Worm (Caenorhabditis elegans) whole organism, L2 larva: ENCODE measurements around the gene bli-5.
"Not testable (repeated sequence)": the region's sequence is repeated elsewhere in the genome, so short reads cannot be mapped to it uniquely, and the experiment has no call there.

Source experiments
- C34F6.9 ChIP-seq: fragments of 150-350 bp; optimal IDR thresholded peaks from 2 replicates; lab custom pipeline; 2014; ENCODE audit warnings: missing biosample characterization, missing genetic modification characterization
- F13H6.1 ChIP-seq: sonication (generic microtip); optimal IDR thresholded peaks from 2 replicates; lab custom pipeline; 2016; ENCODE audit warnings: missing genetic modification characterization, missing compliant biosample characterization
- ZK546.5 ChIP-seq: sonication (generic microtip); optimal IDR thresholded peaks from 2 replicates; lab custom pipeline; 2017; ENCODE audit warnings: missing biosample characterization, missing genetic modification characterization
- alr-1 ChIP-seq: fragments of 150-350 bp; optimal IDR thresholded peaks from 2 replicates; lab custom pipeline; 2014; ENCODE audit warnings: missing biosample characterization, missing genetic modification characterization
- aly-2 ChIP-seq: fragments of 150-350 bp; optimal IDR thresholded peaks from 2 replicates; lab custom pipeline; 2014; ENCODE audit warnings: missing biosample characterization, missing genetic modification characterization
- blmp-1 ChIP-seq: sonication (generic microtip); optimal IDR thresholded peaks from 2 replicates; lab custom pipeline; 2017; ENCODE audit warnings: missing genetic modification characterization, mild to moderate bottlenecking, missing compliant biosample characterization, antibody characterized with exemption, moderate library complexity; ENCODE audit not compliant: insufficient read depth
- ceh-16 ChIP-seq: fragments of 150-350 bp; optimal IDR thresholded peaks from 2 replicates; lab custom pipeline; 2014; ENCODE audit warnings: missing biosample characterization, missing genetic modification characterization
- ceh-82 ChIP-seq: fragments of 150-350 bp; optimal IDR thresholded peaks from 2 replicates; lab custom pipeline; 2014; ENCODE audit warnings: missing biosample characterization, missing genetic modification characterization
- crh-2 ChIP-seq: sonication (generic microtip); optimal IDR thresholded peaks from 2 replicates; lab custom pipeline; 2017; ENCODE audit warnings: missing biosample characterization, missing genetic modification characterization
- elt-1 ChIP-seq: fragments of 150-350 bp; optimal IDR thresholded peaks from 2 replicates; lab custom pipeline; 2014; ENCODE audit warnings: missing biosample characterization, missing genetic modification characterization
- elt-3 ChIP-seq: sonication (generic microtip); optimal IDR thresholded peaks from 2 replicates; lab custom pipeline; 2017; ENCODE audit warnings: missing biosample characterization, missing genetic modification characterization
- fos-1 ChIP-seq: fragments of 150-350 bp; optimal IDR thresholded peaks from 2 replicates; lab custom pipeline; 2014; ENCODE audit warnings: missing biosample characterization, missing genetic modification characterization
- gmeb-1 ChIP-seq: fragments of 150-350 bp; optimal IDR thresholded peaks from 2 replicates; lab custom pipeline; 2014; ENCODE audit warnings: missing biosample characterization, missing genetic modification characterization
- lin-11 ChIP-seq: fragments of 150-350 bp; sonication (generic microtip); optimal IDR thresholded peaks from 2 replicates; lab custom pipeline; 2014; ENCODE audit warnings: missing biosample characterization, missing genetic modification characterization, inconsistent platforms, mixed read lengths
- lsy-2 ChIP-seq, 2 experiments: fragments of 150-350 bp in 1 of 2; sonication (generic microtip) in 1 of 2; optimal IDR thresholded peaks; 2 replicates each; lab custom pipeline; 2014 to 2017; ENCODE audit warnings: missing biosample characterization in 2 of 2, missing genetic modification characterization in 2 of 2
- mab-5 ChIP-seq: fragments of 150-350 bp; optimal IDR thresholded peaks from 2 replicates; lab custom pipeline; 2014; ENCODE audit warnings: missing biosample characterization, missing genetic modification characterization
- mbf-1 ChIP-seq: sonication (generic microtip); optimal IDR thresholded peaks from 2 replicates; lab custom pipeline; 2017; ENCODE audit warnings: missing biosample characterization, missing genetic modification characterization
- nhr-11 ChIP-seq: fragments of 150-350 bp; optimal IDR thresholded peaks from 2 replicates; lab custom pipeline; 2014; ENCODE audit warnings: missing biosample characterization, missing genetic modification characterization
- nhr-12 ChIP-seq: fragments of 150-350 bp; optimal IDR thresholded peaks from 2 replicates; lab custom pipeline; 2014; ENCODE audit warnings: missing biosample characterization, missing genetic modification characterization
- nhr-25 ChIP-seq: fragments of 150-350 bp; sonication (generic microtip); optimal IDR thresholded peaks from 3 replicates; lab custom pipeline; 2014; ENCODE audit warnings: missing biosample characterization, missing genetic modification characterization
- nhr-6 ChIP-seq: fragments of 150-350 bp; optimal IDR thresholded peaks from 2 replicates; lab custom pipeline; 2014; ENCODE audit warnings: missing biosample characterization, missing genetic modification characterization
- nhr-77 ChIP-seq: fragments of 150-350 bp; optimal IDR thresholded peaks from 2 replicates; lab custom pipeline; 2014; ENCODE audit warnings: missing biosample characterization, missing genetic modification characterization
- peb-1 ChIP-seq: fragments of 150-350 bp; optimal IDR thresholded peaks from 2 replicates; lab custom pipeline; 2014; ENCODE audit warnings: missing biosample characterization, missing genetic modification characterization
- sem-4 ChIP-seq: fragments of 150-350 bp; optimal IDR thresholded peaks from 2 replicates; lab custom pipeline; 2014; ENCODE audit warnings: missing biosample characterization, missing genetic modification reagents, missing genetic modification characterization
- skn-1 ChIP-seq: sonication (generic microtip); optimal IDR thresholded peaks from 2 replicates; lab custom pipeline; 2017; ENCODE audit warnings: missing biosample characterization, missing genetic modification characterization
- sma-3 ChIP-seq: sonication (generic microtip); optimal IDR thresholded peaks from 2 replicates; lab custom pipeline; 2016; ENCODE audit warnings: missing genetic modification reagents, missing genetic modification characterization, missing compliant biosample characterization
- sma-9 ChIP-seq, 2 experiments: fragments of 150-350 bp in 1 of 2; sonication (generic microtip) in 1 of 2; optimal IDR thresholded peaks; 2 replicates each; lab custom pipeline; 2014 to 2016; ENCODE audit warnings: missing genetic modification characterization in 2 of 2, mild to moderate bottlenecking in 1 of 2, missing biosample characterization in 1 of 2, missing compliant biosample characterization in 1 of 2, missing genetic modification reagents in 1 of 2, moderate library complexity in 1 of 2
- unc-55 ChIP-seq: fragments of 150-350 bp; sonication (generic microtip); optimal IDR thresholded peaks from 3 replicates; lab custom pipeline; 2014; ENCODE audit warnings: missing biosample characterization, missing genetic modification reagents, missing genetic modification characterization
- zag-1 ChIP-seq: fragments of 150-350 bp; optimal IDR thresholded peaks from 2 replicates; lab custom pipeline; 2014; ENCODE audit warnings: missing biosample characterization, missing genetic modification characterization

The bli-5 gene

DNA sequence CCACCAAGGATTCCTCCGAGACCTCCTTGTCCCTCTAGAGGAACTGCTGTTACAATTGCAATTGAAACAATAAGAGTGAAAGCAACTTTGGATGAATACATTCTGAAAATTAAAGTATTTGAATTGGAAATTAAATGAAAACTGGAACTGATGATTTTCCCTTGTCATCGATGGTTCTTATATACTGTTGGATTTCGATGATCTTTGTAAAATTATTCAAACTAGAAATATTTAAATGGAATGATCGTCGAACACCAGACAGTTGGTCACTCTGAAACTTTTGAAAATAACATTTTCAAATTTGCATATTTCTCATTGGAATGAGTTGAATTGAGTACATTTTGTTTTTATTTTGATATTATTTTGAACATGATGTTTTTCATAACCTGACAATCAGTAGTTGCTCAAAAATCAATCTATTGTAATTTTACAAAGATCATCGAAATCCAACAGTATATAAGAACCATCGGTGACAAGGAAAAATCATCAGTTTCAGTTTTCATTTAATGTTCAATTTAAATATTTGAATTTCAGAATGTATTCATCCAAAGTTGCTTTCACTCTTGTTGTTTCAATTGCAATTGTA, 27.8 kb downstream of the bli-5 start, which contains the start of the genes srlf-9 and srlf-10:
Gene srlf-9, minus strand, starts transcription at position 101 of the 586 bp plus-strand sequence.
Gene srlf-10, plus strand, starts transcription at position 536 of the 586 bp plus-strand sequence.
- not testable (repeated sequence) for TF ChIP-seq nhr-12 (tag; lab: Kevin White, UChicago); sem-4 (tag; lab: Kevin White, UChicago); ZK546.5

DNA sequence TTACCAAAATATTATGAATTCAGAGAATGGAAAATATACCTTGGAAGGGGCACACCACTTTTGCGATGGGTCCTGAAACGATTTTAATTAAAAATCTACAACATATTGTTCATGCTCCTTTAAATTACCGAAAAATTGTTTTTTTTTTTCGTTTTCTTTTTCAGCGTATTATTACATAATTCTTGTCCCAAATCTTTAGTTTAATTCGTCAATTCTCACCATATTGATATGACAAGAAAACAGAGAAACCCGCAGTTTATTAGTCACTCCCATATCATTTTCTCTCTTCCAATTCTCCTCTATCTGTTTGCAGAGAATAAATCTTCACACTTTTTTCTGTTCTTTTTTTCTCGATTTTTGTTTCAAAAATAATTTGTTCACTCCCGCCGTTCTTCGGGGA, 34.3 kb downstream of the bli-5 start, which contains the start of gene F11F1.1:
Gene F11F1.1, plus strand, starts transcription at position 301 of the 400 bp plus-strand sequence.
- TF ChIP-seq nhr-12 (tag; lab: Kevin White, UChicago) (no peak), F13H6.1 (tag; lab: Kevin White, UChicago) (no peak), fos-1 (peak; percentile 31)

DNA sequence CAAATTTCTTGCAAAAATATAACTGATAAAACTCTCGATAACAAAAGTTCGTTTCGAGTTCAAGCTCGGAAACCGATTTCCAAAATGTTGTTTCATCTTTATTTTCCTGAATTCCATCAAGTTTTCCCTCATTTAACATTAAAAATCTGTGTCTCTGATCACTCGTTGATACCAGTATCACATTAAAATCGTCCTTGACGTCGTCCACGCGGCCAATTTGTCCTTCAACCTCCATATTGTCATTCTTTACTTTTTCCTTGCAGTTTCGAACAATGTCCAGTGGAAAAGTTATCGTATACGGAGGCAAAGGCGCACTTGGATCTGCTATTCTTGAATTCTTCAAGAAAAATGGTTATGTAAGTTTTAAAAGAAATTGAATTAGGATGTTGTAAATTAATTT, 35.9 kb downstream of the bli-5 start, which contains the start of gene qdpr-1:
Gene qdpr-1, plus strand, starts transcription at position 264 of the 400 bp plus-strand sequence.
- TF ChIP-seq nhr-11 (no peak), mab-5 (tag; lab: Kevin White, UChicago) (no peak), elt-1 (no peak), lin-11 (tag; lab: Kevin White, UChicago) (no peak), sma-3 (GFP tag; lab: Kevin White, UChicago) (no peak), zag-1 (tag; lab: Kevin White, UChicago) (no peak), nhr-77 (tag; lab: Kevin White, UChicago) (no peak), nhr-25 (no peak)

DNA sequence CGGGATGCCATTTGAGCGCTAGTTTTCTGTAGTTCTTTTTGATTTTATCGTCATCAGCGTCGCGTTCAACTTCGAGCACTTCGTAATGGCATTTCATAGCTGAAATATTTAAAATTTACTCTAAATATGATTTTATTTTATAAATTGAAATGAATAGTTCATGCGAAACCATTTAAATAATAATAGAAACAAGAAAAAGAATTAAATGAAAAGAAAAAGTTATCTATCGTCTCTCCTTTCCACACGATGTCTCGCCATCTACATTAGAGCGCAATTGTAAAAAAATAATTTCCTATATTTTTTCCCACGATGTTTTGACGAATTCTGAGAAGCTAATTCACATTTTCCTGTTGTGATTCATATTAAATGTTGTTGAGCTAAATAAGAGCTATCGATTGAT, 36.3 kb downstream of the bli-5 start, which contains the start of gene dnj-17:
Gene dnj-17, minus strand, starts transcription at position 101 of the 400 bp plus-strand sequence.
- TF ChIP-seq sma-3 (GFP tag; lab: Kevin White, UChicago): no peak
- TF ChIP-seq ceh-82: no peak
- TF ChIP-seq fos-1: no peak
- TF ChIP-seq peb-1 (tag; lab: Kevin White, UChicago): no peak
- no peak for TF ChIP-seq C34F6.9 (tag; lab: Kevin White, UChicago)
- TF ChIP-seq lin-11 (tag; lab: Kevin White, UChicago): no peak
- TF ChIP-seq elt-3 (tag; lab: Kevin White, UChicago): no peak
- TF ChIP-seq mbf-1 (tag; lab: Kevin White, UChicago): no peak
- TF ChIP-seq crh-2 (tag; lab: Kevin White, UChicago): no peak
- no peak for TF ChIP-seq nhr-6 (tag; lab: Kevin White, UChicago)
- TF ChIP-seq unc-55 (GFP tag; lab: Kevin White, UChicago): no peak
- TF ChIP-seq blmp-1 (tag; lab: Kevin White, UChicago): no peak
- no peak for TF ChIP-seq F13H6.1 (tag; lab: Kevin White, UChicago)
- TF ChIP-seq gmeb-1 (tag; lab: Kevin White, UChicago): no peak
- TF ChIP-seq sma-9 (GFP tag; optimal IDR thresholded peaks at IDR 0.05; lab: Kevin White, UChicago): no peak
- TF ChIP-seq sma-9 (tag; optimal IDR thresholded peaks at IDR 0.05; lab: Kevin White, UChicago): no peak
- TF ChIP-seq, all 48 proteins: peak for 0

DNA sequence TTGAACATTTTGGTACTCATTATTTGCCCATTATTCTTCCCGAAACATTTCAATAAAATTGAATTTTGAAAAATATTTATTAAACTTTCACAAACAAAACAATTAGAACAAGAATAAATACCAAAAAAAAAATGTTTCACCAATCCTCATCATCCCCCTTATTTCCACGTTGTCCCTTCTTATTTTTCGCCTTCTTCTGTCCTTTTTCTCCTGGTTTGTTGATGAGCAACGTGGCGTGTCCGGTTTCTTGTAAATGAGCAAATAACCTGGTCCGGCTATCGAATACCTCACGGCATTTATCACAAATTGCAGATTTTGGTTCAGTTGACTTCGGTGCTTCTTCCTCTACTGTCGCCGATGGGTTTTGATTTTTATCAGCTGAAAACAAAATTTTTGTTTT, 38.8 kb downstream of the bli-5 start:
- TF ChIP-seq lsy-2 (tag; optimal IDR thresholded peaks at IDR 0.05; lab: Kevin White, UChicago): no peak
- TF ChIP-seq alr-1 (tag; lab: Kevin White, UChicago): no peak
- no peak for TF ChIP-seq skn-1 (tag; lab: Kevin White, UChicago)

DNA sequence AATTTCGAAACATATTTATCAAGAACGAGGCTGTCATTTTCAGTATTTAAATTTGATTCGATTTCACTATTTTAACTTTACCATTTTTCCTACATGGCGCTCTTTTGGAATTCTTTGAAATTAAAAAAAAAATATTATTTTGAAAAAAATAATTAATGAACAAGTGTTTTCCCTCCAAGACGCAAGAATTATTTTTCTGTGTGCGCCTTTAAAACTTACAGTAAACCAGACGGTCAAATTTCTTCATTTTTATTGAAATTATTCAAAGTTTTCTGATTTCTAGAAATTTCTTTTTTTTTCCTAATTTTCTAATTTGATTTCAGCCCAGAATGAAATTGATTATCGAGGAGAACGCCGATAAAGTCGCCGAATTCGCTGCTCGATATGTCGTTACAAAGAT, 40.5 kb downstream of the bli-5 start, which contains the start of gene T03F6.3:
Gene T03F6.3, plus strand, starts transcription at position 318 of the 400 bp plus-strand sequence.
- TF ChIP-seq nhr-11 (no peak), nhr-77 (tag; lab: Kevin White, UChicago) (no peak), gmeb-1 (tag; lab: Kevin White, UChicago) (no peak), sem-4 (tag; lab: Kevin White, UChicago) (no peak), aly-2 (tag; lab: Kevin White, UChicago) (no peak), ceh-16 (tag; lab: Kevin White, UChicago) (no peak)
